6 fruit fly cellular contexts compared by ENCODE assay signal in the genomic region with DNA sequence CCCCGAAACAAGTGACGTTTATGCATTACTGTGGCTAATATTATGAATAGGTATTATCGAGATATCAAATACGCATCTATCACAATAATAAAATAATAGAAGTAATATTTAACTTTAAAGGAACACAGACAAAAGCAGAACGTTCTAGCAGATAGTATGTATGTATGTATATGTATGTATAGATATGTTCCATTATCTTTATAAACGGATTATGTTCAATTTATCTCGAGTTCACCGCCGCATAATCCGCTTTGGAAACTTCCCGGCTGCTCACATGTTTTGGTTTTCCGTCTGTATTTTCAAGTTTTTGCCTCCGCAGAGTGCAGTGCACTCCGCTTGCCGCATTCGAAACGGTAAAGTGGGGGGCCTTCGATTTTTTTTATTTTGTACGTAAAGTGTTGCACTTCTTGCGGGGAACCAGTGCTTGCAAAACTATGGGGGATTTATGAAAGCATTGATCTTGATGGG.
TF ChIP-seq lines count a peak whose summit lies in the region.

No protein-coding gene starts in this region.

- no peak for TF ChIP-seq CTCF in whole organism, embryonic (GFP tag; optimal IDR thresholded peaks at IDR 0.05; lab: Kevin White, UChicago)

TF ChIP-seq in whole organism, 6 proteins besides CTCF, POLR2A, EP300 and RAD21:
- no peak for TF ChIP-seq pan (optimal IDR thresholded peaks at IDR 0.05; lab: Kevin White, UChicago)
- TF ChIP-seq CG8478 (optimal IDR thresholded peaks at IDR 0.05; lab: Kevin White, UChicago): no peak
- no peak for TF ChIP-seq Dll (optimal IDR thresholded peaks at IDR 0.05; lab: Kevin White, UChicago)
- no peak for TF ChIP-seq usp (GFP tag; optimal IDR thresholded peaks at IDR 0.05; lab: Kevin White, UChicago)
- TF ChIP-seq psq (optimal IDR thresholded peaks at IDR 0.05; lab: Kevin White, UChicago): no peak
- TF ChIP-seq EcR (GFP tag; optimal IDR thresholded peaks at IDR 0.05; lab: Kevin White, UChicago): peak; percentile 11 to 70

TF ChIP-seq in whole organism, adult, 20 proteins besides CTCF, POLR2A, EP300 and RAD21:
- TF ChIP-seq CG7101 (tag; optimal IDR thresholded peaks at IDR 0.05; lab: Kevin White, UChicago): peak; percentile 20
- TF ChIP-seq cic (GFP tag; optimal IDR thresholded peaks at IDR 0.05; lab: Kevin White, UChicago): no peak
TF ChIP-seq in whole organism, adult: peak in this region for 1.

TF ChIP-seq in whole organism, embryonic, 481 proteins besides CTCF, POLR2A, EP300 and RAD21 (continues in another document):
- peak; percentile 52 for TF ChIP-seq Spps (tag; optimal IDR thresholded peaks at IDR 0.05; lab: Kevin White, UChicago)
- TF ChIP-seq Jarid2 (GFP tag; optimal IDR thresholded peaks at IDR 0.05; lab: Kevin White, UChicago): no peak
- peak; percentile 62 for TF ChIP-seq nom (GFP tag; optimal IDR thresholded peaks at IDR 0.05; lab: Kevin White, UChicago)
- no peak for TF ChIP-seq lab (GFP tag; optimal IDR thresholded peaks at IDR 0.05; lab: Kevin White, UChicago)
- TF ChIP-seq CrebB (tag; optimal IDR thresholded peaks at IDR 0.05; lab: Kevin White, UChicago): peak; percentile 10
- peak; percentile 11; the same call in 1 of the 2 replicates for TF ChIP-seq Ptx1 (GFP tag; IDR thresholded peaks at IDR 0.05; lab: Robert Waterston, UW)
- peak; percentile 94 for TF ChIP-seq sens (GFP tag; lab: Kevin White, UChicago)
- TF ChIP-seq tap (tag; optimal IDR thresholded peaks at IDR 0.05; lab: Kevin White, UChicago): peak; percentile 32
- peak; percentile 1 for TF ChIP-seq CG3407 (GFP tag; optimal IDR thresholded peaks at IDR 0.05; lab: Kevin White, UChicago)
- TF ChIP-seq yki (optimal IDR thresholded peaks at IDR 0.05; lab: Kevin White, UChicago): no peak
- peak; percentile 54 for TF ChIP-seq CG2202 (tag; optimal IDR thresholded peaks at IDR 0.05; lab: Kevin White, UChicago)
- TF ChIP-seq so (GFP tag; IDR thresholded peaks at IDR 0.05; lab: Robert Waterston, UW): 0 out of 3 replicates have a peak, but pooled peaks have one; percentile 11
- TF ChIP-seq lola (GFP tag; optimal IDR thresholded peaks at IDR 0.05; lab: Kevin White, UChicago): peak in 1 of 3 experiments; percentile 58
- 0 out of 3 replicates have a peak, but pooled peaks have one; percentile 20 for TF ChIP-seq dysf (GFP tag; IDR thresholded peaks at IDR 0.05; lab: Robert Waterston, UW)
- peak; percentile 69 for TF ChIP-seq unpg (GFP tag; optimal IDR thresholded peaks at IDR 0.05; lab: Kevin White, UChicago)
- TF ChIP-seq CG17829 (tag; optimal IDR thresholded peaks at IDR 0.05; lab: Kevin White, UChicago): peak; percentile 59
- no peak for TF ChIP-seq ATbp (GFP tag; optimal IDR thresholded peaks at IDR 0.05; lab: Kevin White, UChicago)
- peak; percentile 70 for TF ChIP-seq row (GFP tag; IDR thresholded peaks at IDR 0.05; lab: Robert Waterston, UW)
- TF ChIP-seq nerfin-1 (tag; optimal IDR thresholded peaks at IDR 0.05; lab: Kevin White, UChicago): peak; percentile 27

TF ChIP-seq in whole organism, prepupa, 60 proteins besides CTCF, POLR2A, EP300 and RAD21 (continues in another document):
- TF ChIP-seq Hr39 (GFP tag; optimal IDR thresholded peaks at IDR 0.05; lab: Kevin White, UChicago) (peak; percentile 11), CG7368 (GFP tag; optimal IDR thresholded peaks at IDR 0.05; lab: Kevin White, UChicago) (peak; percentile 51), Hr38 (GFP tag; optimal IDR thresholded peaks at IDR 0.05; lab: Kevin White, UChicago) (no peak), CG32006 (GFP tag; optimal IDR thresholded peaks at IDR 0.05; lab: Kevin White, UChicago) (peak; percentile 44), CG9139 (GFP tag; optimal IDR thresholded peaks at IDR 0.05; lab: Kevin White, UChicago) (peak; percentile 36), Gug (GFP tag; IDR thresholded peaks at IDR 0.05; lab: Robert Waterston, UW) (peak; percentile 37; the same call in 1 of the 2 replicates), CG31627 (GFP tag; optimal IDR thresholded peaks at IDR 0.05; lab: Kevin White, UChicago) (peak; percentile 28), salr (GFP tag; optimal IDR thresholded peaks at IDR 0.05; lab: Kevin White, UChicago) (no peak), dsx (GFP tag; optimal IDR thresholded peaks at IDR 0.05; lab: Kevin White, UChicago; ENCODE audit: poor library complexity, severe bottlenecking) (peak; percentile 91), dac (GFP tag; optimal IDR thresholded peaks at IDR 0.05; lab: Kevin White, UChicago) (peak; percentile 23), acj6 (GFP tag; optimal IDR thresholded peaks at IDR 0.05; lab: Kevin White, UChicago) (peak; percentile 69), CG34406 (GFP tag; optimal IDR thresholded peaks at IDR 0.05; lab: Kevin White, UChicago) (peak; percentile 65), svp (GFP tag; lab: Kevin White, UChicago) (peak; percentile 86), CG11294 (GFP tag; IDR thresholded peaks at IDR 0.05; lab: Robert Waterston, UW) (peak; percentile 40; the same call in 1 of the 2 replicates), CG15336 (GFP tag; IDR thresholded peaks at IDR 0.05; lab: Robert Waterston, UW) (peak; percentile 78), esn (GFP tag; optimal IDR thresholded peaks at IDR 0.05; lab: Kevin White, UChicago) (peak; percentile 81), CG8319 (GFP tag; optimal IDR thresholded peaks at IDR 0.05; lab: Kevin White, UChicago) (peak; percentile 29), topi (GFP tag; optimal IDR thresholded peaks at IDR 0.05; lab: Kevin White, UChicago) (peak; percentile 78), CG6854 (GFP tag; optimal IDR thresholded peaks at IDR 0.05; lab: Kevin White, UChicago) (peak; percentile 25)

TF ChIP-seq in whole organism, pupa, 21 proteins besides CTCF, POLR2A, EP300 and RAD21:
- TF ChIP-seq CG12605 (GFP tag; IDR thresholded peaks at IDR 0.05; lab: Robert Waterston, UW): no peak
- TF ChIP-seq CG4496 (GFP tag; IDR thresholded peaks at IDR 0.05; lab: Robert Waterston, UW): peak; percentile 68; the same call in 1 of the 3 replicates
- peak; percentile 72 for TF ChIP-seq CG17806 (tag; optimal IDR thresholded peaks at IDR 0.05; lab: Kevin White, UChicago)
- peak; percentile 84 for TF ChIP-seq Pif1A (GFP tag; optimal IDR thresholded peaks at IDR 0.05; lab: Kevin White, UChicago)
- peak; percentile 42 for TF ChIP-seq CG13204 (GFP tag; optimal IDR thresholded peaks at IDR 0.05; lab: Kevin White, UChicago)
- TF ChIP-seq CG8301 (tag; optimal IDR thresholded peaks at IDR 0.05; lab: Kevin White, UChicago): peak; percentile 74
- peak; percentile 37 for TF ChIP-seq gl (tag; optimal IDR thresholded peaks at IDR 0.05; lab: Kevin White, UChicago)
- peak; percentile 73 for TF ChIP-seq CG34367 (tag; optimal IDR thresholded peaks at IDR 0.05; lab: Kevin White, UChicago)
- TF ChIP-seq Pif1B (GFP tag; optimal IDR thresholded peaks at IDR 0.05; lab: Kevin White, UChicago): peak; percentile 59
- TF ChIP-seq CG32121 (GFP tag; IDR thresholded peaks at IDR 0.05; lab: Robert Waterston, UW): no peak; the same call in 1 of the 2 replicates
- TF ChIP-seq CG15710 (tag; optimal IDR thresholded peaks at IDR 0.05; lab: Kevin White, UChicago): peak; percentile 80
- peak; percentile 35 for TF ChIP-seq Ets98B (GFP tag; IDR thresholded peaks at IDR 0.05; lab: Robert Waterston, UW)
- peak; percentile 95 for TF ChIP-seq EcR (GFP tag; optimal IDR thresholded peaks at IDR 0.05; lab: Kevin White, UChicago)
- peak; percentile 62 for TF ChIP-seq CG9948 (tag; optimal IDR thresholded peaks at IDR 0.05; lab: Kevin White, UChicago)
- no peak for TF ChIP-seq D1 (tag; optimal IDR thresholded peaks at IDR 0.05; lab: Kevin White, UChicago)
- TF ChIP-seq CG8159 (tag; optimal IDR thresholded peaks at IDR 0.05; lab: Kevin White, UChicago): peak; percentile 73
- TF ChIP-seq fd96Ca (GFP tag; IDR thresholded peaks at IDR 0.05; lab: Robert Waterston, UW): no peak
- TF ChIP-seq CG14655 (GFP tag; optimal IDR thresholded peaks at IDR 0.05; lab: Kevin White, UChicago): peak; percentile 64
- TF ChIP-seq rn (GFP tag; IDR thresholded peaks at IDR 0.05; lab: Robert Waterston, UW): no peak
- no peak for TF ChIP-seq CG10348 (GFP tag; IDR thresholded peaks at IDR 0.05; lab: Robert Waterston, UW)
- peak; percentile 82 for TF ChIP-seq Snoo (tag; optimal IDR thresholded peaks at IDR 0.05; lab: Kevin White, UChicago)

TF ChIP-seq in whole organism, wandering third instar larva, 38 proteins besides CTCF, POLR2A, EP300 and RAD21 (continues in another document):
- TF ChIP-seq Hr83 (GFP tag; optimal IDR thresholded peaks at IDR 0.05; lab: Kevin White, UChicago; ENCODE audit: poor library complexity, severe bottlenecking) (no peak), Abd-B (GFP tag; optimal IDR thresholded peaks at IDR 0.05; lab: Kevin White, UChicago) (no peak), dl (GFP tag; optimal IDR thresholded peaks at IDR 0.05; lab: Kevin White, UChicago; ENCODE audit: insufficient read depth in 1 of 2, partially characterized antibody in 2 of 2) (no peak), h (GFP tag; optimal IDR thresholded peaks at IDR 0.05; lab: Kevin White, UChicago) (peak; percentile 78), Dfd (GFP tag; optimal IDR thresholded peaks at IDR 0.05; lab: Kevin White, UChicago) (no peak), usp (GFP tag; optimal IDR thresholded peaks at IDR 0.05; lab: Kevin White, UChicago) (no peak), Sp1 (GFP tag; optimal IDR thresholded peaks at IDR 0.05; lab: Kevin White, UChicago) (peak; percentile 81), Vsx2 (GFP tag; optimal IDR thresholded peaks at IDR 0.05; lab: Kevin White, UChicago; ENCODE audit: partially characterized antibody) (no peak), GATAd (GFP tag; optimal IDR thresholded peaks at IDR 0.05; lab: Kevin White, UChicago) (no peak), HLH106 (tag; optimal IDR thresholded peaks at IDR 0.05; lab: Kevin White, UChicago) (peak; percentile 81), CG9705 (GFP tag; optimal IDR thresholded peaks at IDR 0.05; lab: Kevin White, UChicago) (peak; percentile 41), brk (GFP tag; optimal IDR thresholded peaks at IDR 0.05; lab: Kevin White, UChicago) (peak; percentile 89), tai (GFP tag; optimal IDR thresholded peaks at IDR 0.05; lab: Kevin White, UChicago) (no peak), foxo (GFP tag; optimal IDR thresholded peaks at IDR 0.05; lab: Kevin White, UChicago) (peak in 1 of 2 experiments; percentile 89), Rel (GFP tag; optimal IDR thresholded peaks at IDR 0.05; lab: Kevin White, UChicago) (peak; percentile 18), Rel (tag; optimal IDR thresholded peaks at IDR 0.05; lab: Kevin White, UChicago) (peak; percentile 12), Jra (GFP tag; optimal IDR thresholded peaks at IDR 0.05; lab: Kevin White, UChicago) (peak; percentile 3), dsf (GFP tag; optimal IDR thresholded peaks at IDR 0.05; lab: Kevin White, UChicago; ENCODE audit: borderline replicate concordance) (no peak), N (GFP tag; optimal IDR thresholded peaks at IDR 0.05; lab: Kevin White, UChicago) (no peak), CG32264 (GFP tag; optimal IDR thresholded peaks at IDR 0.05; lab: Kevin White, UChicago) (no peak), sv (GFP tag; optimal IDR thresholded peaks at IDR 0.05; lab: Kevin White, UChicago) (no peak), Mio (GFP tag; optimal IDR thresholded peaks at IDR 0.05; lab: Kevin White, UChicago) (no peak), sage (GFP tag; optimal IDR thresholded peaks at IDR 0.05; lab: Kevin White, UChicago) (peak; percentile 46), br (GFP tag; optimal IDR thresholded peaks at IDR 0.05; lab: Kevin White, UChicago) (peak; percentile 58)
